Fruit fly (Drosophila melanogaster): ENCODE results near the gene CG18628.

CG18628 gene

DNA sequence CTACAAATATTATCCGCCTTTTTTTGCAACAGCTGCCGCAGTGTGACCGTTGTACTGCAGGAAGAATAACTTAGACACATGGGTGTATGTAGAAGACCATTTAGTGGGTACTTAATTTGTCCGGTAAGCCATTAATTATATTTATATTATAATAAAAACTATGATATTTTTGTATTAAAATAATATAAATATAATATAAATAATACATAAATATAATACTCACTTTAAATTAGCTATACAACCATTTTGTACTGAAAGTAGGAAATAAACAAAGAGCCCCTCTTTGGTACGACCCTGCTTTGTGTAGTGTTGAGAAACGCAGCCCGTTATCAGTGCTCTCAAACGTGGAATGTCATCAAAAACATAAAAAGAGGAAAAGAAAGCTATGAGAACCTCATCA, 1.7 kb upstream of the CG18628 start, which contains the start of gene Cnep1r2:
Gene Cnep1r2 (plus strand): TSS at position 328 of the 400 bp plus-strand sequence.
- TF ChIP-seq Hr39 (GFP tag; optimal IDR thresholded peaks at IDR 0.05) (peak; percentile 85), Sox102F (GFP tag; optimal IDR thresholded peaks at IDR 0.05) (no peak), Met (GFP tag; optimal IDR thresholded peaks at IDR 0.05) (no peak), Lpt (GFP tag; optimal IDR thresholded peaks at IDR 0.05) (peak; percentile 62), CG1621 (tag; optimal IDR thresholded peaks at IDR 0.05) (no peak), CG6854 (GFP tag; optimal IDR thresholded peaks at IDR 0.05) (peak; percentile 90), pdm3 (GFP tag; optimal IDR thresholded peaks at IDR 0.05) (peak; percentile 83), CG10631 (GFP tag; optimal IDR thresholded peaks at IDR 0.05) (peak; percentile 97), Eip78C (GFP tag) (peak; percentile 94), CG3032 (tag; optimal IDR thresholded peaks at IDR 0.05) (peak; percentile 97), spab (GFP tag; optimal IDR thresholded peaks at IDR 0.05) (peak; percentile 87), vri (GFP tag; optimal IDR thresholded peaks at IDR 0.05) (no peak), ss (GFP tag; optimal IDR thresholded peaks at IDR 0.05) (peak in 1 of 2 experiments; percentile 96), CG10669 (GFP tag; optimal IDR thresholded peaks at IDR 0.05) (peak; percentile 89), CG8632 (GFP tag; optimal IDR thresholded peaks at IDR 0.05) (peak; percentile 93), esn (GFP tag; optimal IDR thresholded peaks at IDR 0.05) (peak; percentile 92), fd85E (GFP tag; optimal IDR thresholded peaks at IDR 0.05) (peak; percentile 37), acj6 (GFP tag; optimal IDR thresholded peaks at IDR 0.05) (peak; percentile 92), lz (GFP tag; optimal IDR thresholded peaks at IDR 0.05) (peak; percentile 85), Hr4 (GFP tag; optimal IDR thresholded peaks at IDR 0.05) (no peak), CG34406 (GFP tag; optimal IDR thresholded peaks at IDR 0.05) (peak; percentile 96), salr (GFP tag; optimal IDR thresholded peaks at IDR 0.05) (peak in 1 of 2 experiments; percentile 84), CG3919 (GFP tag; optimal IDR thresholded peaks at IDR 0.05) (peak; percentile 88), CG7368 (GFP tag; optimal IDR thresholded peaks at IDR 0.05) (no peak), CG9139 (GFP tag; optimal IDR thresholded peaks at IDR 0.05) (peak; percentile 88), CG11762 (GFP tag; optimal IDR thresholded peaks at IDR 0.05; ENCODE audit: insufficient read depth) (peak; percentile 76), Hr38 (GFP tag; optimal IDR thresholded peaks at IDR 0.05) (no peak), CG8119 (GFP tag; IDR thresholded peaks at IDR 0.05) (peak; percentile 92), fd59A (GFP tag; optimal IDR thresholded peaks at IDR 0.05) (peak; percentile 75), Sox15 (GFP tag; optimal IDR thresholded peaks at IDR 0.05) (peak; percentile 93), CG6792 (GFP tag; optimal IDR thresholded peaks at IDR 0.05) (peak; percentile 87), Ets96B (tag; optimal IDR thresholded peaks at IDR 0.05) (peak; percentile 94), CG11294 (GFP tag; IDR thresholded peaks at IDR 0.05) (peak; percentile 92), Eip93F (GFP tag; optimal IDR thresholded peaks at IDR 0.05) (peak; percentile 66), CG6808 (GFP tag; optimal IDR thresholded peaks at IDR 0.05) (peak; percentile 88), achi (GFP tag; optimal IDR thresholded peaks at IDR 0.05) (peak; percentile 96), net (GFP tag; optimal IDR thresholded peaks at IDR 0.05) (peak; percentile 85), CG6163 (GFP tag; IDR thresholded peaks at IDR 0.05) (peak; percentile 92; the same call in 2 of the 3 replicates), svp (GFP tag) (no peak), CG6276 (GFP tag; optimal IDR thresholded peaks at IDR 0.05) (no peak), Eip75B (GFP tag; optimal IDR thresholded peaks at IDR 0.05) (peak; percentile 82), CG15336 (GFP tag; IDR thresholded peaks at IDR 0.05) (peak; percentile 94), cyc (GFP tag; optimal IDR thresholded peaks at IDR 0.05) (peak; percentile 84), eg (GFP tag; IDR thresholded peaks at IDR 0.05) (peak; percentile 94), Blimp-1 (GFP tag; optimal IDR thresholded peaks at IDR 0.05) (peak; percentile 88), Smox (GFP tag; optimal IDR thresholded peaks at IDR 0.05) (peak; percentile 78), Ets21C (GFP tag; optimal IDR thresholded peaks at IDR 0.05) (peak; percentile 75), fkh (GFP tag; optimal IDR thresholded peaks at IDR 0.05) (peak; percentile 78), CG32006 (GFP tag; optimal IDR thresholded peaks at IDR 0.05) (peak; percentile 96), Gug (GFP tag; IDR thresholded peaks at IDR 0.05) (peak; percentile 91), topi (GFP tag; optimal IDR thresholded peaks at IDR 0.05) (peak; percentile 86), CG8319 (GFP tag; optimal IDR thresholded peaks at IDR 0.05) (peak; percentile 83)
